Worm (Caenorhabditis elegans) whole organism, young adult: ENCODE data around the gene srz-66.

Source experiments
- B0261.1 ChIP-seq: sonication (generic microtip); optimal IDR thresholded peaks from 2 replicates; lab custom pipeline; 2016; ENCODE audit warnings: mild to moderate bottlenecking, missing genetic modification characterization, moderate library complexity, missing compliant biosample characterization
- F23B12.7 ChIP-seq: sonication (generic microtip); optimal IDR thresholded peaks from 2 replicates; lab custom pipeline; 2017; ENCODE audit warnings: missing genetic modification characterization, mild to moderate bottlenecking, missing compliant biosample characterization, antibody characterized with exemption, moderate library complexity; ENCODE audit not compliant: insufficient read depth
- F52B5.7 ChIP-seq: sonication (generic microtip); optimal IDR thresholded peaks from 2 replicates; lab custom pipeline; 2016; ENCODE audit warnings: mild to moderate bottlenecking, missing genetic modification characterization, missing compliant biosample characterization
- F57C9.4 ChIP-seq: sonication (generic microtip); optimal IDR thresholded peaks from 2 replicates; lab custom pipeline; 2017; ENCODE audit warnings: mild to moderate bottlenecking, missing genetic modification characterization, missing compliant biosample characterization
- K12H6.12 ChIP-seq: fragments of 200-800 bp; sonication (Bioruptor generic); optimal IDR thresholded peaks from 2 replicates; lab custom pipeline; 2018; ENCODE audit warnings: mild to moderate bottlenecking, missing genetic modification characterization, missing compliant biosample characterization
- T07F8.4 ChIP-seq: sonication (generic microtip); optimal IDR thresholded peaks from 2 replicates; lab custom pipeline; 2016; ENCODE audit warnings: mild to moderate bottlenecking, missing genetic modification characterization, moderate library complexity, missing compliant biosample characterization
- attf-3 ChIP-seq: fragments of 200-800 bp; sonication (Bioruptor generic); conservative IDR thresholded peaks from 2 replicates; pipeline ENCODE4 v1.3.6; 2022; ENCODE audit warnings: missing genetic modification reagents, missing genetic modification characterization, missing compliant biosample characterization
- bed-1 ChIP-seq: fragments of 200-800 bp; sonication (Bioruptor generic); IDR thresholded peaks from 2 replicates; pipeline ENCODE4 v1.3.6; 2022; ENCODE audit warnings: missing genetic modification reagents, missing genetic modification characterization, missing compliant biosample characterization
- bed-2 ChIP-seq: fragments of 200-800 bp; sonication (Bioruptor generic); IDR thresholded peaks from 2 replicates; pipeline ENCODE4 v1.3.6; 2022; ENCODE audit warnings: missing genetic modification reagents, missing genetic modification characterization, missing compliant biosample characterization
- ceh-27 ChIP-seq: fragments of 200-800 bp; sonication (Bioruptor generic); optimal IDR thresholded peaks from 2 replicates; lab custom pipeline; 2018; ENCODE audit warnings: mild to moderate bottlenecking, missing genetic modification characterization, moderate library complexity, missing compliant biosample characterization
- dox-1 ChIP-seq: fragments of 200-800 bp; sonication (Bioruptor generic); IDR thresholded peaks from 2 replicates; pipeline ENCODE4 v1.3.6; 2022; ENCODE audit warnings: missing genetic modification reagents, missing genetic modification characterization, missing compliant biosample characterization
- dpff-1 ChIP-seq: sonication (generic microtip); optimal IDR thresholded peaks from 2 replicates; lab custom pipeline; 2017; ENCODE audit warnings: mild to moderate bottlenecking, missing genetic modification characterization, missing compliant biosample characterization
- egl-18 ChIP-seq: fragments of 200-800 bp; sonication (Bioruptor generic); IDR thresholded peaks from 2 replicates; pipeline ENCODE4 v1.3.6; 2022; ENCODE audit warnings: missing genetic modification reagents, missing genetic modification characterization, missing compliant biosample characterization
- fkh-3 ChIP-seq: sonication (generic microtip); optimal IDR thresholded peaks from 2 replicates; lab custom pipeline; 2016; ENCODE audit warnings: mild to moderate bottlenecking, missing genetic modification characterization, missing compliant biosample characterization
- hmg-1.2 ChIP-seq: fragments of 200-800 bp; sonication (Bioruptor generic); IDR thresholded peaks from 2 replicates; pipeline ENCODE4 v1.3.6; 2022; ENCODE audit warnings: missing genetic modification reagents, missing genetic modification characterization, missing compliant biosample characterization
- hsf-1 ChIP-seq: fragments of 200-800 bp; sonication (Bioruptor generic); IDR thresholded peaks from 2 replicates; pipeline ENCODE4 v1.3.6; 2022; ENCODE audit warnings: missing genetic modification reagents, missing genetic modification characterization, missing compliant biosample characterization
- lsy-27 ChIP-seq: sonication (generic microtip); optimal IDR thresholded peaks from 2 replicates; lab custom pipeline; 2017; ENCODE audit warnings: missing genetic modification characterization, mild to moderate bottlenecking, missing compliant biosample characterization, antibody characterized with exemption, missing genotype, borderline replicate concordance; ENCODE audit not compliant: insufficient read depth
- madf-3 ChIP-seq: fragments of 200-800 bp; sonication (Bioruptor generic); IDR thresholded peaks from 2 replicates; pipeline ENCODE4 v1.3.6; 2022; ENCODE audit warnings: missing genetic modification reagents, missing genetic modification characterization, missing compliant biosample characterization
- madf-8 ChIP-seq: fragments of 200-800 bp; sonication (Bioruptor generic); conservative IDR thresholded peaks from 2 replicates; pipeline ENCODE4 v1.3.6; 2022; ENCODE audit warnings: missing genetic modification reagents, missing genetic modification characterization, missing compliant biosample characterization
- mxl-1 ChIP-seq: sonication (generic microtip); optimal IDR thresholded peaks from 2 replicates; lab custom pipeline; 2016; ENCODE audit warnings: missing genetic modification characterization, missing compliant biosample characterization
- nfya-2 ChIP-seq: fragments of 200-800 bp; sonication (Bioruptor generic); IDR thresholded peaks from 2 replicates; pipeline ENCODE4 v1.3.6; 2022; ENCODE audit warnings: missing genetic modification reagents, missing genetic modification characterization, missing compliant biosample characterization
- nfyb-1 ChIP-seq: fragments of 200-800 bp; sonication (Bioruptor generic); IDR thresholded peaks from 2 replicates; pipeline ENCODE4 v1.3.6; 2022; ENCODE audit warnings: missing genetic modification reagents, missing genetic modification characterization, missing compliant biosample characterization
- nhr-120 ChIP-seq: fragments of 200-800 bp; sonication (Bioruptor generic); IDR thresholded peaks from 2 replicates; pipeline ENCODE4 v1.3.6; 2022; ENCODE audit warnings: missing genetic modification characterization, missing compliant biosample characterization
- nhr-80 ChIP-seq: sonication (generic microtip); optimal IDR thresholded peaks from 2 replicates; lab custom pipeline; 2016; ENCODE audit warnings: missing genetic modification characterization, missing compliant biosample characterization
- nhr-90 ChIP-seq: sonication (generic microtip); optimal IDR thresholded peaks from 2 replicates; lab custom pipeline; 2016; ENCODE audit warnings: missing genotype, mild to moderate bottlenecking, missing genetic modification characterization, missing compliant biosample characterization
- sdz-38 ChIP-seq: sonication (generic microtip); optimal IDR thresholded peaks from 2 replicates; lab custom pipeline; 2016; ENCODE audit warnings: missing genotype, missing genetic modification characterization, missing compliant biosample characterization
- snpc-4 ChIP-seq, 5 experiments: fragments of 150-350 bp in 1 of 5; sonication (generic microtip) in 4 of 5; optimal IDR thresholded peaks; 2 replicates each; lab custom pipeline; 2014 to 2018; ENCODE audit warnings: missing genetic modification characterization in 5 of 5, missing biosample characterization in 3 of 5, antibody characterized with exemption in 2 of 5, mild to moderate bottlenecking in 2 of 5, missing compliant biosample characterization in 2 of 5, missing genotype in 2 of 5, moderate library complexity in 2 of 5, missing genetic modification reagents in 1 of 5
- somi-1 ChIP-seq: fragments of 200-800 bp; sonication (Bioruptor generic); optimal IDR thresholded peaks from 2 replicates; lab custom pipeline; 2018; ENCODE audit warnings: mild to moderate bottlenecking, missing genetic modification characterization, missing compliant biosample characterization
- sptf-2 ChIP-seq: fragments of 200-800 bp; sonication (Bioruptor generic); optimal IDR thresholded peaks from 2 replicates; lab custom pipeline; 2018; ENCODE audit warnings: mild to moderate bottlenecking, missing genetic modification characterization, missing compliant biosample characterization
- tbp1 ChIP-seq: fragments of 200-800 bp; sonication (Bioruptor generic); optimal IDR thresholded peaks from 2 replicates; lab custom pipeline; 2018; ENCODE audit warnings: mild to moderate bottlenecking, missing genetic modification characterization, missing compliant biosample characterization
- tbx-9 ChIP-seq: sonication (generic microtip); optimal IDR thresholded peaks from 2 replicates; lab custom pipeline; 2016; ENCODE audit warnings: borderline replicate concordance, missing genetic modification characterization, inconsistent platforms, missing compliant biosample characterization
- unc-130 ChIP-seq: sonication (generic microtip); optimal IDR thresholded peaks from 2 replicates; lab custom pipeline; 2016; ENCODE audit warnings: missing genetic modification reagents, missing genetic modification characterization, missing compliant biosample characterization
- unc-62 ChIP-seq: fragments of 150-350 bp; optimal IDR thresholded peaks from 2 replicates; lab custom pipeline; 2014; ENCODE audit warnings: missing biosample characterization, missing genetic modification reagents, missing genetic modification characterization
- zfh-2 ChIP-seq: fragments of 200-800 bp; sonication (Bioruptor generic); conservative IDR thresholded peaks from 2 replicates; pipeline ENCODE4 v1.3.6; 2022; ENCODE audit warnings: missing genetic modification reagents, missing genetic modification characterization, missing compliant biosample characterization

Gene srz-66

DNA sequence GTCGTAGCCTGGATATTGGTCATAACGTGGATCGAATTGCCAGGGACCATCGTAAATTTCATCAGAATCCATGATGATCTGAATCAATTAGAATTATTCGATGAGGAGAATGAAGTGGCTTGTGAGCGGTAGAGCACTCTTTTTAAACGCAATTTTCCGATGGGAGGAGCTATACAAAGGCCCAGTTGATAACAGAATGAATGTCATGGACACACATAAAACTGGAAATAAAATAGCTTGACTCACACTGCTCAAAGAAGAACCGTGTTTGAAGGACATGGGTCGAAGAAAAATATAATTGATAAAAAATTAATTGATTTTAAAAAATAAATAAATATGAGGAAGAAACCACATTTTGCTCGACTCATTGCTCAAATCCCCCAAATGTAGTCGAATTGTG, 40.7 kb upstream of the srz-66 start, which contains the start of gene Y68A4A.13:
TSS of gene Y68A4A.13 (minus strand) at position 101 of the 400 bp plus-strand sequence.
- TF ChIP-seq dpff-1 (tag; lab: Kevin White, UChicago): no peak

DNA sequence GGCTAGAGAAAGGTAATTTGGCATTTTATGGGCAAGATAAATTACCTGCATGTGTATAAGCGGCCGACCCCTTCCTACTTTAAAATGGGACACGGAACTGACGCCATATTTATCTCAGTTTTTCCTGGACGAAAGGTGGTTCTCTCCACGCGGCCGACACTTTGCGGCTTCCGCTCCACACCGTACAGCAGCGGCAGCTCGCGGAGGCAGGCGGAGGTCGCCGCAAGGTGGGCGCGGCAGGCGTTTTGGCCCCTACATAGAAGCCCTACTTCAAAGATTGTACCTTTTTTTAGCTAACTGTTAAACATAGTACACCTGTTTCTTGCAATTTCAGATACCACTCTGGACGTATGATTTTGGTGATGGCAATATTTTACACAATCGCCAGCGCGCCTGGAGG, 39.1 kb upstream of the srz-66 start:
- no peak for TF ChIP-seq bed-1 (GFP tag; lab: Robert Waterston, UW)
- 0 out of 2 replicates have a peak, but pooled peaks have one; percentile 11 for TF ChIP-seq attf-3 (GFP tag; lab: Robert Waterston, UW)
- no peak for TF ChIP-seq tbx-9 (tag; lab: Kevin White, UChicago)
- TF ChIP-seq madf-3 (GFP tag; lab: Robert Waterston, UW): 0 out of 2 replicates have a peak, but pooled peaks have one; percentile 48
- peak; percentile 92 for TF ChIP-seq zfh-2 (GFP tag; lab: Robert Waterston, UW)
- TF ChIP-seq K12H6.12 (tag; lab: Kevin White, UChicago): no peak
- TF ChIP-seq mxl-1 (tag; lab: Kevin White, UChicago): no peak
- TF ChIP-seq madf-8: no peak
- TF ChIP-seq F23B12.7 (tag; lab: Kevin White, UChicago): no peak
- no peak for TF ChIP-seq snpc-4 (GFP tag; optimal IDR thresholded peaks at IDR 0.05; lab: Kevin White, UChicago)
- peak in 1 of 4 experiments; percentile 31 for TF ChIP-seq snpc-4 (tag; optimal IDR thresholded peaks at IDR 0.05; lab: Kevin White, UChicago)

DNA sequence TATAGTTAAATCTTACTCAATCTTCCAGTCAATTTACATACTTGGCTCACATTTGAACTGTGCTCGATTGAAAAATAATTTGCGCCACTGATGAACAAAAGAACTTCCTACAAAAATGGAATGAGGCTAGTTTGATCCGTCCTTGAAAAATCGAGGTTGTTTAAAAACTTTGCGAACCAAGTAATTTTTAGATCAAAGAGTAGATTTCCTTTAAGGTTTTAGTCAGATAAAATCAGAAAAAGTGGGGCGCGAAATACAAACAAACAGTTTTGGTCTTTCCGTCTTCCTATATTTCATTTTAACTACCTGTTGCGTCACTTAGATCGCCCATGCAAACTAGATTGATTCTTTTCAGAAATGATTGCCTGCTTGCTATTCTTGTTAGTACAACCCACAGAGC, 34.5 kb upstream of the srz-66 start, which contains the start of gene Y68A4A.10:
TSS of gene Y68A4A.10 (plus strand) at position 301 of the 400 bp plus-strand sequence.
- TF ChIP-seq egl-18 (GFP tag; lab: Robert Waterston, UW) (no peak), unc-130 (GFP tag; lab: Kevin White, UChicago) (no peak), hsf-1 (GFP tag; lab: Robert Waterston, UW) (no peak), somi-1 (GFP tag; lab: Kevin White, UChicago) (no peak), sptf-2 (no peak)

DNA sequence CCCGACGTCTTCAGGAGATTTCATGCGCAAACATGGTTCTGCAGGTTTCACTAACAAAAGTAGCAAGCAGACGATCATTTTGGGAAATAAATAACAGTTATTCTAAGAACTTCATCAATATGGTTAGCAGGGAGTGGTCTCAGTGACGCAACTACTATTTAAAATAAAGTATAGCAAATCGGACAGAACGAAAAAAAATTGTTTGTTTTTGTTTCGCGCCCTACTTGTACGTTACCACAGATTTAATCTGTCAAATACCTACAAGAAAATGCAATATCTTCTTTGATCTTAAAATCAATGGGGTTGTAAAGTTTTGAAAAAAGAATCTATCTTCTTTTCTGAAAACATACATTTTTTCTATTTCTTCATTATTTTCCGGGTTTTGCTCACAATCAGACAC, 31.6 kb upstream of the srz-66 start, which contains the start of gene srz-96:
TSS of gene srz-96 (plus strand) at position 301 of the 400 bp plus-strand sequence.
- TF ChIP-seq nhr-80 (tag; lab: Kevin White, UChicago) (no peak), fkh-3 (tag; lab: Kevin White, UChicago) (no peak), sptf-2 (no peak), nhr-120 (GFP tag; lab: Robert Waterston, UW) (no peak), B0261.1 (tag; lab: Kevin White, UChicago) (no peak), hmg-1.2 (no peak), F52B5.7 (tag; lab: Kevin White, UChicago) (no peak), lsy-27 (no peak), bed-2 (GFP tag; lab: Robert Waterston, UW) (no peak), sdz-38 (tag; lab: Kevin White, UChicago) (no peak), ceh-27 (GFP tag; lab: Kevin White, UChicago) (no peak), T07F8.4 (tag; lab: Kevin White, UChicago) (no peak), nfyb-1 (GFP tag; lab: Robert Waterston, UW) (no peak), dox-1 (no peak)

DNA sequence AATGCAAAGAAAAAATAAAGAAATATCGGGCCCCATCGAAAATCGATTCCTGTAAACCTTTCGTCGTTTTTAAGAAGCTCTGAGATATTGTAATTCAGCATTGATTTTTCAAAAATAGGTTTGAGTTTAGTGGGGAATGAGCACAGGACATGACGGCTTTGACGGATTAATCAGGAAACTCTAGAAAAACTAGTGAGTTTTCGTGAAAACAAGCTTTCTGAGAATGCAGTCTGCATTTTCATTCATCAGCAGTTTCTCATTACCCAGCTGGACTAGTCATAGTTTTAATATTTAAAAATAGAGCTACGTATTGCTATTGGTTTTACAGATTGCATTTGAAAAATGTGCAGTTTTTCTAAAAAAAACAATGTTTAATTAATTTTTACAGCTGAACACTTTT, 24.9 kb upstream of the srz-66 start, which contains the start of gene srz-47:
TSS of gene srz-47 (minus strand) at position 101 of the 400 bp plus-strand sequence.
- TF ChIP-seq nhr-120 (GFP tag; lab: Robert Waterston, UW): no peak
- no peak for TF ChIP-seq F57C9.4 (tag; lab: Kevin White, UChicago)
- TF ChIP-seq tbp1 (GFP tag; lab: Kevin White, UChicago): no peak
- TF ChIP-seq nfya-2 (GFP tag; lab: Robert Waterston, UW): no peak
- TF ChIP-seq unc-62 (GFP tag; lab: Kevin White, UChicago): no peak
- TF ChIP-seq nhr-90 (tag; lab: Kevin White, UChicago): no peak
- TF ChIP-seq sdz-38 (tag; lab: Kevin White, UChicago): no peak
